Worm (Caenorhabditis elegans) whole organism, mixed stage, embryonic: Measurements from ENCODE around the gene T24E12.10.

Experiments used
- ceh-39 ChIP-seq: fragments of 150-350 bp; optimal IDR thresholded peaks from 2 replicates; lab custom pipeline; 2014; ENCODE audit warnings: missing biosample characterization, missing genetic modification characterization
- ceh-43 ChIP-seq: fragments of 200-800 bp; sonication (Bioruptor generic); optimal IDR thresholded peaks from 2 replicates; lab custom pipeline; 2018; ENCODE audit warnings: mild to moderate bottlenecking, missing genetic modification characterization, moderate library complexity, missing compliant biosample characterization
- ceh-83 ChIP-seq: fragments of 200-800 bp; sonication (Bioruptor generic); optimal IDR thresholded peaks from 2 replicates; lab custom pipeline; 2018; ENCODE audit warnings: mild to moderate bottlenecking, missing genetic modification characterization, missing compliant biosample characterization
- ces-1 ChIP-seq: fragments of 150-350 bp; optimal IDR thresholded peaks from 2 replicates; lab custom pipeline; 2014; ENCODE audit warnings: missing biosample characterization, missing genetic modification reagents, missing genetic modification characterization
- drap-1 ChIP-seq: fragments of 200-800 bp; sonication (Bioruptor generic); optimal IDR thresholded peaks from 3 replicates; lab custom pipeline; 2018; ENCODE audit warnings: mild to moderate bottlenecking, missing genetic modification characterization, missing compliant biosample characterization
- elt-3 ChIP-seq: fragments of 150-350 bp; optimal IDR thresholded peaks from 2 replicates; lab custom pipeline; 2014; ENCODE audit warnings: missing biosample characterization, missing genetic modification characterization
- hlh-1 ChIP-seq: fragments of 150-350 bp; optimal IDR thresholded peaks from 2 replicates; lab custom pipeline; 2014; ENCODE audit warnings: missing biosample characterization, missing genetic modification reagents, missing genetic modification characterization
- lin-13 ChIP-seq: fragments of 150-350 bp; optimal IDR thresholded peaks from 2 replicates; lab custom pipeline; 2014; ENCODE audit warnings: missing biosample characterization, missing genetic modification characterization
- lin-32 ChIP-seq: fragments of 200-800 bp; sonication (Bioruptor generic); optimal IDR thresholded peaks from 2 replicates; lab custom pipeline; 2018; ENCODE audit warnings: mild to moderate bottlenecking, missing genetic modification characterization, missing compliant biosample characterization
- mab-5 ChIP-seq: fragments of 150-350 bp; optimal IDR thresholded peaks from 2 replicates; lab custom pipeline; 2014; ENCODE audit warnings: missing biosample characterization, missing genetic modification characterization
- mep-1 ChIP-seq: fragments of 150-350 bp; optimal IDR thresholded peaks from 2 replicates; lab custom pipeline; 2017; ENCODE audit warnings: missing biosample characterization, missing genetic modification reagents, missing genetic modification characterization, inconsistent platforms
- nhr-237 ChIP-seq: fragments of 150-350 bp; optimal IDR thresholded peaks from 2 replicates; lab custom pipeline; 2014; ENCODE audit warnings: missing biosample characterization, missing genetic modification characterization
- nhr-28 ChIP-seq: fragments of 150-350 bp; optimal IDR thresholded peaks from 2 replicates; lab custom pipeline; 2014; ENCODE audit warnings: missing biosample characterization, missing genetic modification characterization
- sem-2 ChIP-seq: fragments of 200-800 bp; sonication (Bioruptor generic); optimal IDR thresholded peaks from 2 replicates; lab custom pipeline; 2018; ENCODE audit warnings: mild to moderate bottlenecking, missing genetic modification characterization, missing compliant biosample characterization
- snpc-4 ChIP-seq: fragments of 150-350 bp; optimal IDR thresholded peaks from 2 replicates; lab custom pipeline; 2014; ENCODE audit warnings: missing biosample characterization, missing genetic modification characterization
- tbx-8 ChIP-seq: fragments of 200-800 bp; sonication (Bioruptor generic); optimal IDR thresholded peaks from 2 replicates; lab custom pipeline; 2018; ENCODE audit warnings: mild to moderate bottlenecking, missing genetic modification characterization, moderate library complexity, missing compliant biosample characterization
- unc-120 ChIP-seq: sonication (generic microtip); optimal IDR thresholded peaks from 2 replicates; lab custom pipeline; 2017; ENCODE audit warnings: missing genetic modification characterization, missing compliant biosample characterization; ENCODE audit not compliant: poor library complexity, severe bottlenecking
- unc-39 ChIP-seq: fragments of 150-350 bp; optimal IDR thresholded peaks from 2 replicates; lab custom pipeline; 2014; ENCODE audit warnings: missing biosample characterization, missing genetic modification characterization
- ztf-11 ChIP-seq: fragments of 150-350 bp; optimal IDR thresholded peaks from 2 replicates; lab custom pipeline; 2014; ENCODE audit warnings: missing biosample characterization, missing genetic modification characterization

The T24E12.10 gene

DNA sequence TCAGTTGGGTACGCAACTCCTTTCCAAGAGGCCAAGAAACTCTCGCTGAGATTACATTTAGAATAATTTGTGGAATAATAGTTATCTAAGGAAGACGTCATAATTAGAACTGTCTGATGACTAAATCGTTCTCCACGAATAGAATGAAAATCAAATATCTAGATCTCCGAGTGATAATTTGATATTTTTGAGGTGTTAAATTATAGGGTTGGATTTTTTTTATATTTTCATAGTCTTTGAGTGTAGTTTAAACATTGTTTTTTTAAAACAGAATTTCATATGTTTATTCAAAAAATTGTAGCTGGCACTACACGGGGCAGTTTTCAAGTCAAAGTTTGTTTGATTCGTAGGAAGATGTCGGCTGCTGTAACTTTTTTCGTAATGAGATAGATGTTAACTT is 56.6 kb downstream of the T24E12.10 start, which contains the start of gene srh-99:
TSS of gene srh-99 (minus strand) at position 101 of the 400 bp plus-strand sequence.
- no peak for TF ChIP-seq nhr-28 (tag; lab: Kevin White, UChicago)
- no peak for TF ChIP-seq ces-1 (GFP tag; lab: Kevin White, UChicago)
- TF ChIP-seq ceh-83 (GFP tag; lab: Kevin White, UChicago) = no peak
- no peak for TF ChIP-seq mep-1 (tag; lab: Kevin White, UChicago)
- TF ChIP-seq ceh-43 (GFP tag; lab: Kevin White, UChicago) = no peak
- TF ChIP-seq tbx-8 (GFP tag; lab: Kevin White, UChicago) = no peak
- no peak for TF ChIP-seq unc-39 (tag; lab: Kevin White, UChicago)
- no peak for TF ChIP-seq elt-3 (tag; lab: Kevin White, UChicago)
- TF ChIP-seq sem-2 = no peak
- TF ChIP-seq ztf-11 (tag; lab: Kevin White, UChicago) = no peak
- no peak for TF ChIP-seq unc-120 (tag; lab: Kevin White, UChicago)
- no peak for TF ChIP-seq nhr-237 (tag; lab: Kevin White, UChicago)
- TF ChIP-seq lin-32 (GFP tag; lab: Kevin White, UChicago) = no peak
- no peak for TF ChIP-seq lin-13 (tag; lab: Kevin White, UChicago)
- no peak for TF ChIP-seq drap-1 (GFP tag; lab: Kevin White, UChicago)
- no peak for TF ChIP-seq ceh-39 (tag; lab: Kevin White, UChicago)
- no peak for TF ChIP-seq snpc-4 (tag; lab: Kevin White, UChicago)
- no peak for TF ChIP-seq mab-5
- TF ChIP-seq hlh-1 (tag; lab: Kevin White, UChicago) = no peak
